Fruit fly (Drosophila melanogaster) whole organism, pupa: ENCODE results near the gene CIA30.

Experiments used
- CG10348 ChIP-seq: fragments of 200-800 bp; sonication (Bioruptor generic); IDR thresholded peaks from 2 replicates; pipeline ENCODE4 v1.3.6; 2022; ENCODE audit warnings: missing biosample characterization, missing genetic modification characterization
- CG12605 ChIP-seq: fragments of 200-800 bp; sonication (Bioruptor generic); IDR thresholded peaks from 2 replicates; pipeline ENCODE4 v1.3.6; 2022; ENCODE audit warnings: missing biosample characterization, missing genetic modification characterization
- CG13204 ChIP-seq: fragments of 200-800 bp; sonication (Bioruptor generic); optimal IDR thresholded peaks from 2 replicates; lab custom pipeline; 2018; ENCODE audit warnings: missing biosample characterization, mild to moderate bottlenecking, missing genetic modification characterization, moderate library complexity
- CG14655 ChIP-seq: fragments of 200-800 bp; sonication (Bioruptor generic); optimal IDR thresholded peaks from 3 replicates; lab custom pipeline; 2017; ENCODE audit warnings: mild to moderate bottlenecking, missing biosample characterization, missing genetic modification reagents, missing genetic modification characterization
- CG15710 ChIP-seq: fragments of 200-800 bp; sonication (Bioruptor generic); optimal IDR thresholded peaks from 2 replicates; lab custom pipeline; 2018; ENCODE audit warnings: missing biosample characterization, mild to moderate bottlenecking, missing genetic modification characterization, moderate library complexity
- CG17806 ChIP-seq: fragments of 200-800 bp; sonication (Bioruptor generic); optimal IDR thresholded peaks from 2 replicates; lab custom pipeline; 2018; ENCODE audit warnings: missing biosample characterization, mild to moderate bottlenecking, missing genetic modification characterization, moderate library complexity
- CG32121 ChIP-seq: fragments of 200-800 bp; sonication (Bioruptor generic); IDR thresholded peaks from 2 replicates; pipeline ENCODE4 v1.3.6; 2022; ENCODE audit warnings: missing biosample characterization, missing genetic modification characterization
- CG34367 ChIP-seq: fragments of 200-800 bp; sonication (Bioruptor generic); optimal IDR thresholded peaks from 2 replicates; lab custom pipeline; 2018; ENCODE audit warnings: missing biosample characterization, mild to moderate bottlenecking, missing genetic modification characterization
- CG4496 ChIP-seq: fragments of 200-800 bp; sonication (Bioruptor generic); IDR thresholded peaks from 3 replicates; pipeline ENCODE4 v1.3.6; 2022; ENCODE audit warnings: missing biosample characterization, missing genetic modification characterization
- CG8159 ChIP-seq: fragments of 200-800 bp; sonication (Bioruptor generic); optimal IDR thresholded peaks from 3 replicates; lab custom pipeline; 2018; ENCODE audit warnings: missing biosample characterization, mild to moderate bottlenecking, missing genetic modification characterization, moderate library complexity
- CG8301 ChIP-seq: fragments of 200-800 bp; sonication (Bioruptor generic); optimal IDR thresholded peaks from 2 replicates; lab custom pipeline; 2018; ENCODE audit warnings: missing biosample characterization, mild to moderate bottlenecking, missing genetic modification characterization
- CG9948 ChIP-seq: fragments of 200-800 bp; sonication (Bioruptor generic); optimal IDR thresholded peaks from 2 replicates; lab custom pipeline; 2018; ENCODE audit warnings: missing biosample characterization, mild to moderate bottlenecking, missing genetic modification characterization, moderate library complexity
- D1 ChIP-seq: fragments of 200-800 bp; sonication (Bioruptor generic); optimal IDR thresholded peaks from 2 replicates; lab custom pipeline; 2018; ENCODE audit warnings: missing biosample characterization, mild to moderate bottlenecking, missing genetic modification characterization, moderate library complexity
- EcR ChIP-seq: fragments of 200-800 bp; sonication (Bioruptor generic); optimal IDR thresholded peaks from 3 replicates; lab custom pipeline; 2019; ENCODE audit warnings: missing biosample characterization, missing genetic modification characterization, mild to moderate bottlenecking, moderate library complexity, missing genetic modification reagents
- Ets98B ChIP-seq: fragments of 200-800 bp; sonication (Bioruptor generic); IDR thresholded peaks from 2 replicates; pipeline ENCODE4 v1.3.6; 2022; ENCODE audit warnings: missing biosample characterization, missing genetic modification characterization
- Pif1A ChIP-seq: fragments of 200-800 bp; sonication (Bioruptor generic); optimal IDR thresholded peaks from 3 replicates; lab custom pipeline; 2016; ENCODE audit warnings: missing biosample characterization, missing genetic modification characterization
- Pif1B ChIP-seq: fragments of 200-800 bp; sonication (Bioruptor generic); optimal IDR thresholded peaks from 3 replicates; lab custom pipeline; 2016; ENCODE audit warnings: missing biosample characterization, missing genetic modification characterization
- Snoo ChIP-seq: fragments of 200-800 bp; sonication (Bioruptor generic); optimal IDR thresholded peaks from 3 replicates; lab custom pipeline; 2017; ENCODE audit warnings: missing biosample characterization, mild to moderate bottlenecking, missing genetic modification characterization, inconsistent platforms
- gl ChIP-seq: fragments of 200-800 bp; sonication (Bioruptor generic); optimal IDR thresholded peaks from 2 replicates; lab custom pipeline; 2018; ENCODE audit warnings: missing biosample characterization, mild to moderate bottlenecking, missing genetic modification characterization
- rn ChIP-seq: fragments of 200-800 bp; sonication (Bioruptor generic); IDR thresholded peaks from 2 replicates; pipeline ENCODE4 v1.3.6; 2022; ENCODE audit warnings: missing biosample characterization, missing genetic modification characterization

The CIA30 gene

DNA sequence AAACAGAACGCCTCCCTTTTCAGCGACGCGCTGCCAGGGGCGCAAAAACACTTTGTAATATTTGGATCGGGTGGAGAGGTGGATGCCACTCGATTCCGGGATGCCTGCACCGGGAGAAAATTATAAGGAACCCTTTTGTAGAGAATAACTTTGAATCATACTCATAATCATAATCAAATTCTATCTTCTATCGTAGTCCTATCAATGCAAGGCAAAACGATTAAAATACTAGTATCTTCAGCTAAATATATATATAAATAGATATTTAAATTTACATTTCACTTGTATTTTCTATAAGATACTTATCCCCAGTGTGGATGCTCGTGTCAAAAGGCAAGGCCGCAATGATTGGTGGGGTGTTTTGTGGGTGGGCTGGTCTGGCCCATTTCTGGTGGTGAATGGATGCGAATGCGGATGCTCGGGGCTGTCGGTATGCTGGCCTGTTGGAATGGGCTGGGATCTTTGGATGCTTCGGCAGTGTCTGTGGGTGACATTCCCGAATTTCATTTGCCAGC, 30.9 kb upstream of the CIA30 start:
- TF ChIP-seq CG9948 (tag; lab: Kevin White, UChicago): no peak
- no peak for TF ChIP-seq CG12605 (GFP tag; lab: Robert Waterston, UW)
- TF ChIP-seq Pif1A: no peak
- no peak for TF ChIP-seq CG15710 (tag; lab: Kevin White, UChicago)
- TF ChIP-seq D1 (tag; lab: Kevin White, UChicago): no peak
- TF ChIP-seq CG13204: no peak
- no peak for TF ChIP-seq CG8159 (tag; lab: Kevin White, UChicago)
- no peak for TF ChIP-seq CG14655
- no peak for TF ChIP-seq CG34367 (tag; lab: Kevin White, UChicago)
- no peak for TF ChIP-seq CG17806 (tag; lab: Kevin White, UChicago)
- no peak for TF ChIP-seq CG8301
- TF ChIP-seq Ets98B: no peak
- no peak for TF ChIP-seq rn (GFP tag; lab: Robert Waterston, UW)
- no peak for TF ChIP-seq CG32121 (GFP tag; lab: Robert Waterston, UW)
- TF ChIP-seq, all 21 proteins: peak for 0

DNA sequence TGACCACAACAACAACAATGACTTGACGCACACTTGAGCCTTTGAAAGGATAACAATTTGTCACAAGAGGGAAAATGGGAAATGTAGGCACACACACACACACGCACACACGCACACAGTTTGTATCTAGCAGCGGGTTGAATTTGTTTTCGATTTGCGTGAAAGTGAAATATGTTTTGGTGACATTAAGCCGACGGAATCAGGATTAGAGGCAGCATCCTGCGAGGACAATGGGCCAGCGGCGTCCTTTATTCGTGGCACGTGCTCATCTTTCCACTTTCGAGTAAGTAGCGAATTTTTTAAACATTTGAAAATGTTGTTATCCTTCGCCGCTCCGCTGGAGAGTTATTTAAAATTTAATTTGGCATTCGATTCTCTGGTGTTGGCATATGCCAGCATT, 29.5 kb upstream of the CIA30 start:
- no peak for TF ChIP-seq CG34367 (tag; lab: Kevin White, UChicago)
- no peak for TF ChIP-seq CG8159 (tag; lab: Kevin White, UChicago)
- TF ChIP-seq Pif1A: no peak
- no peak for TF ChIP-seq CG17806 (tag; lab: Kevin White, UChicago)
- TF ChIP-seq rn (GFP tag; lab: Robert Waterston, UW): no peak
- no peak for TF ChIP-seq CG4496 (GFP tag; lab: Robert Waterston, UW)
- no peak for TF ChIP-seq CG8301

DNA sequence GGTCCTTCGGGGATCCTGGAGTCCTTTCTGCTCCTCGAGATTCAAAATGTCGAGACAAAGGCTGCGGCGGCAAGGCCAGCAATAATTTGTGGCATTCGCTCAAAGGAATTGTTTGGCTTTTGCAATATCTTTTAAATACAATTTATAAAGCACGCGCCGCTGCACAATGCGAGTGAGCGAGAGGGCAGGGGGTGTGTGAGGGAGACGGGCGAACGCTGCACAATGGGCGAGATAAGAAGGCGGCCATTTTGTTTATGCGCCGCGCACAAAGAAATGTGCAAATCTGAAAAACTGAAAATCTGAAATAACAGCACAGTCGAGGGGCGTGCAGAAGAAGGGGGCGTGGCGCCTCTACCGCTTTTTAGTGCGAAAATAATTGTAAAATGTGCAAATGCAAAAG, 28.4 kb upstream of the CIA30 start:
- TF ChIP-seq CG13204 (no peak), gl (tag; lab: Kevin White, UChicago) (no peak), CG4496 (GFP tag; lab: Robert Waterston, UW) (no peak), Pif1A (no peak), CG17806 (tag; lab: Kevin White, UChicago) (no peak), Snoo (tag; lab: Kevin White, UChicago) (no peak), D1 (tag; lab: Kevin White, UChicago) (no peak), CG32121 (GFP tag; lab: Robert Waterston, UW) (no peak), EcR (GFP tag; lab: Kevin White, UChicago) (no peak), rn (GFP tag; lab: Robert Waterston, UW) (no peak), CG10348 (GFP tag; lab: Robert Waterston, UW) (no peak), CG14655 (no peak), CG9948 (tag; lab: Kevin White, UChicago) (no peak), Ets98B (no peak), CG8159 (tag; lab: Kevin White, UChicago) (no peak), CG12605 (GFP tag; lab: Robert Waterston, UW) (no peak)

dm6 chr3R:29711434-29711833, 25.3 kb upstream of the CIA30 start:
- TF ChIP-seq gl (tag; lab: Kevin White, UChicago) (no peak), EcR (GFP tag; lab: Kevin White, UChicago) (no peak)
- TF ChIP-seq, all 21 proteins: peak for 0

- TF ChIP-seq Pif1A (no peak), CG15710 (tag; lab: Kevin White, UChicago) (no peak), CG9948 (tag; lab: Kevin White, UChicago) (no peak), Ets98B (no peak), CG14655 (no peak), CG32121 (GFP tag; lab: Robert Waterston, UW) (no peak), CG10348 (GFP tag; lab: Robert Waterston, UW) (no peak)
Measured at dm6 chr3R:29714314-29714713, 22.5 kb upstream of the CIA30 start, which contains the start of gene Obp99d. TSS of gene Obp99d (plus strand) at chr3R:29714505.

dm6 chr3R:29715277-29715676, 21.5 kb upstream of the CIA30 start, which contains the start of gene Dup99B:
TSS of gene Dup99B (minus strand) at chr3R:29715377.
- TF ChIP-seq CG15710 (tag; lab: Kevin White, UChicago) (no peak), rn (GFP tag; lab: Robert Waterston, UW) (no peak), Pif1B (GFP tag; lab: Kevin White, UChicago) (no peak), CG9948 (tag; lab: Kevin White, UChicago) (no peak), EcR (GFP tag; lab: Kevin White, UChicago) (no peak), CG8159 (tag; lab: Kevin White, UChicago) (no peak), Snoo (tag; lab: Kevin White, UChicago) (no peak), CG4496 (GFP tag; lab: Robert Waterston, UW) (no peak), CG8301 (no peak), CG14655 (no peak)

DNA sequence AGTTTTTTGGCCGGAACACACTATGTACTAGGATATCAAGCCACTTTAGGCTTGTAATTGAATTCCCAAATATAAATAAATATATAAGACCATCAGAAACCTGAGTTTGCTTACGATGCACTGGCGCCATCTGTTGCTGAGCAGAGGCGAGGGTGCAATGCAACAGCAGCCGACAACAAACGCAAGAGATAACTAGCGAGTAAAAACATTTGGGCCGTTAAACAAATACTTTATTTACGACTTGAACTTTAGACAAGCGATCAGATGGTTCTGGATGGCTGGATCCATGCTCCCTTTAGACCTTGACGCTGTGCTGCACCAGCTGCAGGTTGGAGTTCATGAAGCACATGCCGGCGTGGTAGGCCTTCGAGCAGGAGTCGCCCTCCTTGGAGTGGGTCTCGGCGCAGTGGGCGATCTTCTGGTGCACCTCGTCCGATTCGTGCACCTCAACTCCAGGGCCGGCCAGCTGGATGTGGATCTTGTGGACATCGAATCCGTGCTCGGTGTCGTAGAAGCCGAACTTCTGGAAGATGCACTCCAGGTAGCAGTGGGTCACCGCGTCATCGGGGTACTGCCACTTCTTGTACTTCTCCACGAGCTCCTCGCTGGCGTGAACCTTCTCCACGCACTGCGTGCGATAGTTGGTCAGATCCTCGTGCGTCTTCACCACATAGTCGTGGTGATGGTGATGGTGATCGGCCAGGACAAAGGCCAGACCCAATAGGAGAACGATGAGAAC, 20.6 kb upstream of the CIA30 start:
- TF ChIP-seq CG10348 (GFP tag; lab: Robert Waterston, UW) (no peak), CG4496 (GFP tag; lab: Robert Waterston, UW) (no peak), CG9948 (tag; lab: Kevin White, UChicago) (no peak), rn (GFP tag; lab: Robert Waterston, UW) (no peak), gl (tag; lab: Kevin White, UChicago) (no peak), CG12605 (GFP tag; lab: Robert Waterston, UW) (no peak), CG17806 (tag; lab: Kevin White, UChicago) (no peak)
